Worm (Caenorhabditis elegans): ENCODE results near the gene math-38.
"Not testable (repeated sequence)": the region's sequence is repeated elsewhere in the genome, so short reads cannot be mapped to it uniquely, and the experiment has no call there.

The math-38 gene

DNA sequence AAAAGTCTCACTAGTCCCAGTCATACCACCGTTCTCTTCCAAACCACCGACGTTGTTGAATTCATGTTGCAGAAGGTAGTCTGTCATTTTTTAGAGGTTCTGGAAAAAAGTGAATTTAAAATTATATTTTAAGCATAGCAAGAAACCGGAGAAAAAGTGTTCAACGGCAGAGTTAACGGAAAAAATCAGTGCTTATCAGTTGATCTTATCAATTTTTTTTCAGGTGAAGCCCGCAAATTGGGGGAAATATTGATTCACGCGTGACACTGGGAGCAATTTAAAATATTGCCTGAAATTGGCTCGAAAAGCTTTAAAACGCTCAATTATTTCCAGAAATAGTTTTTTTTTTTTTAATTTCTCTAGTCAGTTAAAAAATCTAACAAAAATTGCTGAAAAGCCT is at the start of gene math-38:
math-38 (minus strand) TSS at position 101 of the 400 bp plus-strand sequence.
- TF ChIP-seq dao-5 (tag; optimal IDR thresholded peaks at IDR 0.05) (no peak), W03F9.2 (tag; optimal IDR thresholded peaks at IDR 0.05) (no peak), him-1 (tag; optimal IDR thresholded peaks at IDR 0.05) (no peak)

DNA sequence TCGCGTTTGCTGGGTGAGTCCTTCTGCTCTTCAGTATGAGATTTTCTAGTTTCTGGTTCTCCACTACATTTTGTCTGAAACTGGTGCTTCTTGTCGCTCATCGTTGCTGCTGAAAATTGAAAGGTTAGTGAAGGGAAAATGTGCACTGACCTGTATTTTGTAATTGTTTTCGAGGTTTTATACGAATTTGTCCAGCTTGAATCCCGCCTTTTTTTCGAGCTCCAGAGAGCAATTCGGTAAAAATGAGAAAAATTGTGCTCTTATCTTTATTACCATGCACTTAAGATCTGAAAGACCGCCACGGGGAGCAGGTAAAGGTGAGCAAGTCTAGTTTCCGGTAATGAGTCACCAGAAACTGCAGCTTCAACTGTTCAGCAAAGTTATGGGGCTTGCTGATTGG is 48.0 kb upstream of the math-38 start, which contains the start of gene C08E3.15:
C08E3.15 (minus strand) TSS at position 101 of the 400 bp plus-strand sequence.
- TF ChIP-seq dao-5, him-1, W03F9.2 (tag; optimal IDR thresholded peaks at IDR 0.05): not testable (repeated sequence)

DNA sequence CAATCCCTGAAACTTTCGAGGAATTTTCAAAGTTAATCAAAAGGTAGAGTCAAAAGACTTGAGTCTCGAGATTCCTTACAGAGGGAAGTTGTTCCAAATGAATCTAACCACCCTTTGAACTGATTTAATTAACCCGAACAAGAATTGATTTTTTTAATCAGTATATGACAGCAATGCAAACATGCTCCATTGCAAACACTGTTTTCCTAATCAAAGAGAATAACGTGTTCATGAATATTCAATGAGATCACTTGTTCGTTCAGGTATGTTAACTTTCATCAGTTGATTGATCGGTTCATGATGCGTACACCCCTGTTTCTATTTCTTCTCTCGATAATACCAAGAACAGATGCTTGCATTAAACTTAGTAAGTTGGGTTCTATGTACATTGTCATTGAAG is 45.9 kb upstream of the math-38 start, which contains the start of gene C08E3.14:
C08E3.14 (plus strand) TSS at position 301 of the 400 bp plus-strand sequence.
- TF ChIP-seq him-1 (tag; optimal IDR thresholded peaks at IDR 0.05) (no peak), dao-5 (tag; optimal IDR thresholded peaks at IDR 0.05) (no peak), W03F9.2 (tag; optimal IDR thresholded peaks at IDR 0.05) (no peak)

DNA sequence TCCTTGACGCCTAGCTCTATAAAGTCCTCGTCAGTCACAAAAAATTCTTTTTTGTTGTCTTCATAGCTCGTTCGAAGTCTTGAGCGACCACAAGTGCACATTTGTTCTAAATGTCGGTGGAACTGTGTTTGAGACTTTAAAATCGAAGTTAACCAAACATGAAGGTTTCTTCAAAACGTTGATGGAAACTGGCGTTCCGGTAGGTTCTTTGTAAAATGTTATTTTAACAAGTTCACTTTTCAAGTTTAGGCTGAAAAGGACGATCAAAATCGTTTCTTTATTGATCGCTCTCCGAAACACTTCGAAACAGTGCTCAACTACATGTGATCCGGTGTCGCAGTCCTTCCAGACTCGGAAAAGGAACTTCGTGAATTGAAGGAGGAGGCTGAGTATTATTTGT is 44.8 kb upstream of the math-38 start, which contains the start of gene fbxa-160:
fbxa-160 (minus strand) TSS at position 101 of the 400 bp plus-strand sequence.
- TF ChIP-seq him-1 (tag; optimal IDR thresholded peaks at IDR 0.05) (no peak), dao-5 (tag; optimal IDR thresholded peaks at IDR 0.05) (no peak), W03F9.2 (tag; optimal IDR thresholded peaks at IDR 0.05) (no peak)

DNA sequence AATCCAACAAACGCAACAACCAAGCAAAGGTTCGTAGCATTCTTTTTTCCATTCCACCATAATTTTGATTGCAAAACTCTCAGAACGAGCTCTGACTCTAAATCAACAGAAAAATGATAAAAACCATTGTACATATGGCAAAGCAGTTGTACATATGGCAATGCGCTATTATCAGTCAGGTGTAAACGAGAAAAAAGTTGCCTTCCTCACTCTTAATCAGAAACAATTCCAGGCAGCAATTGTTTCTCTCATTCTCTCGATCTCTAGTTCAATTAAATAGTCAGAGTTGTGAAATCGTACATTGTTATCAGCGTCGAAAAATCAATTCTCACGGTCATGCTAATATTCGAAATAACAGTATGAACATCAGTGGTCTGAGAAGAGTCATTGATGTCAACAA is 42.0 kb upstream of the math-38 start:
- no peak for TF ChIP-seq W03F9.2 (tag; optimal IDR thresholded peaks at IDR 0.05)
- TF ChIP-seq him-1 (tag; optimal IDR thresholded peaks at IDR 0.05): no peak
- TF ChIP-seq dao-5 (tag; optimal IDR thresholded peaks at IDR 0.05): no peak

DNA sequence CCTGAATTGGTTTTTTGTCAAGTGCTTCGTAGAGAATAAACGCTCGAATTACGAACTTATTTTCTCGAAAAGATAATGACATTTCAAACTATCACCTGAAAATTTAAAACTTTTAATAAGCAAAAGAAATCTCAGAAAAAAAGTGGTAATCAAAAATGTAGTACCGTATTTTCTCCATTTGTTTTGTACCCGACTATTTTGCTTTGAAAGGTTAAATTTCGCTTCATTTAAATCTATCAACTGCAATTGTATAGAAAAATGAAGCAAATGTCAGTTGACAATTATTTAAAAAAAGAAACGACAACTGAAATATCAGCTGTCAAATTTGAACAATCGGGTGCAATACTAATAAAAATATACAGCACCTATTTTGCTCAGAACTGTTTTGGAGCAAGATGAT is 41.4 kb upstream of the math-38 start, which contains the start of gene fbxa-158:
fbxa-158 (minus strand) TSS at position 101 of the 400 bp plus-strand sequence.
- TF ChIP-seq him-1 (tag; optimal IDR thresholded peaks at IDR 0.05) (no peak), W03F9.2 (tag; optimal IDR thresholded peaks at IDR 0.05) (no peak), dao-5 (tag; optimal IDR thresholded peaks at IDR 0.05) (no peak)

DNA sequence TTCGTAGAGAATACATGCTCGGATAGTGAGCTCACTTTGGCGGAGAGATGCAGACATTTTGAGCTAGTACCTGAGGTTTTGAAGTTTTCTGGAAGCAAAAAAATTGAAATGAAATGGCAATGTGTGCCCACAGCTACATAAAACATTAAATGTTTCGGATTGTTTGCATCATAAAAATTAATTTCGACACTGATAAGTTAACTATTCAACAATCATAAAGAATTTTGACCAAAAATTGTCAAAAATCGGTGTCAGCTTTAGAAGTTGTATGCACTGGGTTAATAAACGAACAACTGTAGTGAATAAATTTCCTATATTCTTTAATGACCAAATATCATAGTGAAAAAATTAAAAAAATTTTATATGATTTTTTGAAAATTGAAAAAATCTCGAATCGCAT is 39.2 kb upstream of the math-38 start, which contains the start of gene fbxa-166:
fbxa-166 (minus strand) TSS at position 101 of the 400 bp plus-strand sequence.
- TF ChIP-seq him-1 (tag; optimal IDR thresholded peaks at IDR 0.05): no peak
- TF ChIP-seq W03F9.2 (tag; optimal IDR thresholded peaks at IDR 0.05): no peak
- no peak for TF ChIP-seq dao-5 (tag; optimal IDR thresholded peaks at IDR 0.05)

DNA sequence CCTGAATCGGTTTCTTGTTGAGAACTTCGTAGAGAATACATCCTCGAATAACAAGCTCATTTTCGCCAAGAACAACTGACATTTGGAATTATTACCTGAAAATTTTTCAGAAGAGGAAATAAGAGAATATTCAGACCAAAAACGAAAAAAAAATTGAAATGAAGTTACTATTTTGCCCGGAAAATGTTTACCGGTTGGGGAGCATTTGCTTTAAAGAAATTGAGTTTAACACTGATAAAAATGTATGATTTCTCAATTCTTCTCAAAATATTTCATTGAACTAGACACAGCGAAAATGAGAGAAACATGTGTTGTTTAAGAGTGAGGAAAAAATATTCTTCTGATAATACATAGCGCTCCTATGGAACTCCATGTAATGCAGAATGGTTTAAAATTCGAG is 36.6 kb upstream of the math-38 start, which contains the start of gene fbxa-165:
fbxa-165 (minus strand) TSS at position 101 of the 400 bp plus-strand sequence.
- TF ChIP-seq W03F9.2 (tag; optimal IDR thresholded peaks at IDR 0.05) (no peak), dao-5 (tag; optimal IDR thresholded peaks at IDR 0.05) (no peak), him-1 (tag; optimal IDR thresholded peaks at IDR 0.05) (no peak)

DNA sequence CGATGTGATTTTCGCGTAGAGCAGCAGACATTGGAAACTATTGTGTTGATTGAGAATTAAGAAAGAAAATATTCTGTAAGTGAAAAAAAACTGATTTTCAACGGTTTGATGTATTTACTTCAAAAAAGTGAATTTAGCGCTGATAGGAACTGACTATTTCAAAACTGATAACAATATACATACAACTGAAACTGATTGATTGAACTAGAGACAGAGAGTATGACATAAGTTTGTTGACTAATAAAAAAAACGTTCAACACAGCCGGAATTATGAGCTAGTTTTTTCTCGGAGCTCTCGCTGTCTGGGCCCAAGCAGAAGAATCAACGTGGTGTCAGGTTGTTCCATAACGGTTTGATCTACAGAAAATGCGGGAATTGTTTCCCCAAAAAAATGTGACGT is 34.2 kb upstream of the math-38 start, which contains the start of gene fbxa-164:
fbxa-164 (minus strand) TSS at position 101 of the 400 bp plus-strand sequence.
- TF ChIP-seq dao-5 (tag; optimal IDR thresholded peaks at IDR 0.05): no peak
- no peak for TF ChIP-seq him-1 (tag; optimal IDR thresholded peaks at IDR 0.05)
- TF ChIP-seq W03F9.2 (tag; optimal IDR thresholded peaks at IDR 0.05): no peak

DNA sequence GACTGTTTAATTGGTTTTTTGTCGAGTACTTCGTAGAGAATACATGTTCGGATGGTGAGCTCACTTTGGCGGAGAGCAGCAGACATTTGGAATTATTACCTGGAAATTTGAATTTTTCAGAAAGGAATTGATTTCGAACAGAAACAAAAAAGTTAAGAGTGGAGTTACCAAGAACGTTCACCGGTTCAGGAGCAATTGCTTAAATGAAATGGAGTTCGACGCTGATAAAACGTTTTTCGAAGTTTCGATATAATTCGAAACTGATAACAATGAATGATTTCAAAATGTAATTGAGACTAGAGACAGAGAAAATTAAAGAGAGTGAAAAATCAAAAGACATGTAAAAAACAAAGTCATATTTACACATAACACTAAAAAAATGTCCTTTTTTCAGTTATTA is 30.8 kb upstream of the math-38 start, which contains the start of gene fbxa-163:
fbxa-163 (minus strand) TSS at position 101 of the 400 bp plus-strand sequence.
- TF ChIP-seq W03F9.2 (tag; optimal IDR thresholded peaks at IDR 0.05): no peak
- no peak for TF ChIP-seq him-1 (tag; optimal IDR thresholded peaks at IDR 0.05)
- TF ChIP-seq dao-5 (tag; optimal IDR thresholded peaks at IDR 0.05): no peak

DNA sequence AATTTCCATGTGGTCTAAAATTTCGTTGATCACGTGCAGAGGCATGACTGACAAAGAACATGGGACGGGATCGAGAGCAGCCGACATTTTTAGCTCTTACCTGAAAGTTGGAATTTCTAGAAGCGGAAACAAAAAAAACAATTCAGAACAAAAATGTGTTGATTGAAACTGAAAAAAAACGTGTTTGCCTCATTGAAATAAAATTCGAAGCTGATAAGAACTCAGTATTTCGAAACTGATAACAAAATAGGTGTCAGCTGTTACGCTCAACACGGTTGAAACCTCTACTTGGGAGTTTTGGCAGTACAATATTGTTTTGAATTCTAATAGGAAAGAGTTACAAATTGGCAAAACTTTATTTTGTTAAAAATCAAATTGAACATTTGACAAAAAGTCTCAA is 29.1 kb upstream of the math-38 start:
- TF ChIP-seq W03F9.2 (tag; optimal IDR thresholded peaks at IDR 0.05) (no peak), dao-5 (tag; optimal IDR thresholded peaks at IDR 0.05) (no peak), him-1 (tag; optimal IDR thresholded peaks at IDR 0.05) (no peak)

DNA sequence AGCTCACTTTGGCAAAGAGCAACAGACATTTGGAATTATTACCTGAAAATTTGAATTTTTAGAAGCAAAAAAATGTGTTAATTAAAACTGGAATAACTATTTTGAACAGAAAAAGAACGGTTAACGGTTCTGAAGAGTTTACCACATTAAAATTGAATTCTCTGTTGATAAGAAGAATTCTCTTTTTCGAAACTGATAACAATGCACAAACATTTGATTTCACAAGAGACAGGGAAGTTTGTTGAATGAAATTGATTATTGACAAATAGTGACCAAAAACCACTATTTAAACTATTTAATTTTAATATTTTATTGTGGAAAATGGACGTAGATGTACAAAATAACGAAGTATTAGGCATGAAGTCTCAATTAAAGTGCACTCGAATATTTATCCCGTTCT is 27.8 kb upstream of the math-38 start:
- TF ChIP-seq W03F9.2 (tag; optimal IDR thresholded peaks at IDR 0.05) (no peak), dao-5 (tag; optimal IDR thresholded peaks at IDR 0.05) (no peak), him-1 (tag; optimal IDR thresholded peaks at IDR 0.05) (no peak)

DNA sequence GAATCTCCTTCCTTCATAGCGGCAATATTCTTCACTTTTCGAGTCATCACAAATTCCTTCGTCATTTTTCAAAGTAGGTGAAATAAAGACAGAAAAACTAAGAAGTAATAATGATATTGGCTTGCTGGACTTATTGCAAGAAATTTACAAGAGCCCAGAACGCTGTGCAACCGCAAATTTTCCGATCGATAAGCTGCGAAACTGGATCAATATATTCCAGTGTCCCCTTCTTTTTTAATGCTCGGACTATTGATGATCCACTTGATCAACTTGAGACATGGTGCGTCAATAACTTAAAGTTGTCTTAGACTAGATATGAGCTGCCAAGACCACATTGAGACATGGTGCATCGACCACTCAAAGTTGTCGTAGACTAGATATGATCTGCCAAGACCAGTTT is 26.3 kb upstream of the math-38 start, which contains the start of gene bath-33:
bath-33 (minus strand) TSS at position 101 of the 400 bp plus-strand sequence.
- TF ChIP-seq dao-5 (tag; optimal IDR thresholded peaks at IDR 0.05): no peak
- no peak for TF ChIP-seq him-1 (tag; optimal IDR thresholded peaks at IDR 0.05)
- no peak for TF ChIP-seq W03F9.2 (tag; optimal IDR thresholded peaks at IDR 0.05)

DNA sequence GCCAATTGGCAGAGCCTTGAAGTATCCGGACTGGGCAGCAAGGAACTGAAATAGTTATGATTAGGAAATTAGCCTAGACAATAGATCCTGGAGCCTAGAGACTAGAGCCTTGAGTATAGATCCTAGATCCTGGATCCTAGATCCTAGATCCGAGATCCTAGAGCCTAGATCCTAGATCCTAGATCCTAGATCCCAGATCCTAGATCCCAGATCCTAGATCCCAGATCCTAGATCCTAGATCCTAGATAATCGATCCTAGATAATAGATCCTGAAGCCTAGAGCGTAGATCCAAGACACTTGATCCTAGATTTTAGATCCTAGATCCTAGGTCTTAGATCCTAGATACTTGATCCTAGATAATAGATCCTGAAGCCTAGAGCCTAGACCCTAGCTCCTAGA is 25.2 kb upstream of the math-38 start:
- TF ChIP-seq him-1 (tag; optimal IDR thresholded peaks at IDR 0.05): no peak
- no peak for TF ChIP-seq W03F9.2 (tag; optimal IDR thresholded peaks at IDR 0.05)
- TF ChIP-seq dao-5 (tag; optimal IDR thresholded peaks at IDR 0.05): no peak

DNA sequence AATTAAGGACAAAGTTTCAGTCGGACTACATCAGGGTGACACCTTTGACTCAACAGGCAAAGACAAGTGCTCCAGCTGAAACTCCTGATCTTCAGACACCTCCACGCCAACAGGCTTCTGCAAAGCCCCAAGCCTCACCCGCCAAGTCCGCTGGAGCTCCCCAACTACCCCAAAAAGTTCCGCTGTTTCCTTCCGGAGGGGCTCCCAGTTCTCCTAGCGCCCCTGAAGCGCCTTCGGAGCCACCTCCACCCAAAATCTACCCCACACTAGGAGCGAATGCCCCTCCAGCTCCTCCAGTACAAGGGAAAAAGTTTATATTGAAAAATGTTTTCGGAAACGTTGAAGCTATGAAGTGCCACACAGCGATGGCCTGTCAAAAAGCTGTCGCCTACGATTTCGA is 23.3 kb upstream of the math-38 start:
- TF ChIP-seq W03F9.2 (tag; optimal IDR thresholded peaks at IDR 0.05): no peak
- no peak for TF ChIP-seq him-1 (tag; optimal IDR thresholded peaks at IDR 0.05)
- TF ChIP-seq dao-5 (tag; optimal IDR thresholded peaks at IDR 0.05): no peak
